Fruit fly (Drosophila melanogaster): ENCODE measurements around the gene Fer1HCH.

dm6 chr3R:30413795-30414194 lies 25.8 kb upstream of the Fer1HCH start:
- TF ChIP-seq Gug (GFP tag; IDR thresholded peaks at IDR 0.05): no peak
- TF ChIP-seq svp (GFP tag): peak; percentile 80
- peak; percentile 70 for TF ChIP-seq cyc (GFP tag; optimal IDR thresholded peaks at IDR 0.05)
- TF ChIP-seq CG8632 (GFP tag; optimal IDR thresholded peaks at IDR 0.05): peak; percentile 30
- no peak for TF ChIP-seq CG6854 (GFP tag; optimal IDR thresholded peaks at IDR 0.05)
- TF ChIP-seq CG32006 (GFP tag; optimal IDR thresholded peaks at IDR 0.05): no peak
- TF ChIP-seq OdsH (GFP tag; optimal IDR thresholded peaks at IDR 0.05): peak; percentile 52
- TF ChIP-seq Blimp-1 (GFP tag; optimal IDR thresholded peaks at IDR 0.05): no peak
- TF ChIP-seq net (GFP tag; optimal IDR thresholded peaks at IDR 0.05): no peak
- peak; percentile 33 for TF ChIP-seq vri (GFP tag; optimal IDR thresholded peaks at IDR 0.05)

All from whole organism, prepupa.